Fruit fly (Drosophila melanogaster) S2 (cell line): ENCODE results near the gene Pdf.

Experiments
- CG8478 ChIP-seq: fragments of >200 bp; optimal IDR thresholded peaks from 2 replicates; lab custom pipeline; 2018
- CTCF ChIP-seq, 2 experiments: fragments of >200 bp; optimal IDR thresholded peaks; 2 replicates each; lab custom pipeline; 2018

dm6 chr3R:26454494-26454893, 1.4 kb downstream of the Pdf start, which contains the start of gene CG43117:
- TF ChIP-seq CTCF (optimal IDR thresholded peaks at IDR 0.05; lab: Kevin White, UChicago): no peak
- TF ChIP-seq CG8478 (lab: Kevin White, UChicago): no peak
